Worm (Caenorhabditis elegans) whole organism, mixed stage, embryonic: ENCODE measurements around the gene C35D10.10.

Experiments used
- M03D4.4 ChIP-seq: sonication (generic microtip); optimal IDR thresholded peaks from 2 replicates; lab custom pipeline; 2017; ENCODE audit warnings: mild to moderate bottlenecking, missing genetic modification characterization, missing compliant biosample characterization
- bed-3 ChIP-seq: fragments of 200-800 bp; sonication (Bioruptor generic); optimal IDR thresholded peaks from 3 replicates; lab custom pipeline; 2018; ENCODE audit warnings: mild to moderate bottlenecking, missing genetic modification characterization, moderate library complexity, missing compliant biosample characterization
- blmp-1 ChIP-seq: fragments of 150-350 bp; optimal IDR thresholded peaks from 2 replicates; lab custom pipeline; 2014; ENCODE audit warnings: missing biosample characterization, missing genetic modification characterization
- ceh-39 ChIP-seq: fragments of 150-350 bp; optimal IDR thresholded peaks from 2 replicates; lab custom pipeline; 2014; ENCODE audit warnings: missing biosample characterization, missing genetic modification characterization
- ceh-43 ChIP-seq: fragments of 200-800 bp; sonication (Bioruptor generic); optimal IDR thresholded peaks from 2 replicates; lab custom pipeline; 2018; ENCODE audit warnings: mild to moderate bottlenecking, missing genetic modification characterization, moderate library complexity, missing compliant biosample characterization
- ceh-83 ChIP-seq: fragments of 200-800 bp; sonication (Bioruptor generic); optimal IDR thresholded peaks from 2 replicates; lab custom pipeline; 2018; ENCODE audit warnings: mild to moderate bottlenecking, missing genetic modification characterization, missing compliant biosample characterization
- ces-1 ChIP-seq: fragments of 150-350 bp; optimal IDR thresholded peaks from 2 replicates; lab custom pipeline; 2014; ENCODE audit warnings: missing biosample characterization, missing genetic modification reagents, missing genetic modification characterization
- cnd-1 ChIP-seq: fragments of 200-800 bp; sonication (Bioruptor generic); optimal IDR thresholded peaks from 2 replicates; lab custom pipeline; 2018; ENCODE audit warnings: mild to moderate bottlenecking, missing genetic modification characterization, missing compliant biosample characterization
- drap-1 ChIP-seq: fragments of 200-800 bp; sonication (Bioruptor generic); optimal IDR thresholded peaks from 3 replicates; lab custom pipeline; 2018; ENCODE audit warnings: mild to moderate bottlenecking, missing genetic modification characterization, missing compliant biosample characterization
- elt-1 ChIP-seq: sonication (generic microtip); optimal IDR thresholded peaks from 2 replicates; lab custom pipeline; 2017; ENCODE audit warnings: missing genetic modification characterization, mild to moderate bottlenecking, missing compliant biosample characterization, antibody characterized with exemption, moderate library complexity, borderline replicate concordance; ENCODE audit not compliant: insufficient read depth
- elt-3 ChIP-seq: fragments of 150-350 bp; optimal IDR thresholded peaks from 2 replicates; lab custom pipeline; 2014; ENCODE audit warnings: missing biosample characterization, missing genetic modification characterization
- flh-1 ChIP-seq: fragments of 200-800 bp; sonication (Bioruptor generic); optimal IDR thresholded peaks from 2 replicates; lab custom pipeline; 2018; ENCODE audit warnings: mild to moderate bottlenecking, missing genetic modification characterization, moderate library complexity, missing compliant biosample characterization
- ham-2 ChIP-seq: fragments of 200-800 bp; sonication (Bioruptor generic); optimal IDR thresholded peaks from 2 replicates; lab custom pipeline; 2018; ENCODE audit warnings: mild to moderate bottlenecking, missing genetic modification characterization, missing compliant biosample characterization
- hlh-1 ChIP-seq: fragments of 150-350 bp; optimal IDR thresholded peaks from 2 replicates; lab custom pipeline; 2014; ENCODE audit warnings: missing biosample characterization, missing genetic modification reagents, missing genetic modification characterization
- lin-13 ChIP-seq: fragments of 150-350 bp; optimal IDR thresholded peaks from 2 replicates; lab custom pipeline; 2014; ENCODE audit warnings: missing biosample characterization, missing genetic modification characterization
- lin-32 ChIP-seq: fragments of 200-800 bp; sonication (Bioruptor generic); optimal IDR thresholded peaks from 2 replicates; lab custom pipeline; 2018; ENCODE audit warnings: mild to moderate bottlenecking, missing genetic modification characterization, missing compliant biosample characterization
- lsy-2 ChIP-seq: fragments of 150-350 bp; optimal IDR thresholded peaks from 2 replicates; lab custom pipeline; 2014; ENCODE audit warnings: missing biosample characterization, missing genetic modification characterization
- mab-5 ChIP-seq: fragments of 150-350 bp; optimal IDR thresholded peaks from 2 replicates; lab custom pipeline; 2014; ENCODE audit warnings: missing biosample characterization, missing genetic modification characterization
- mep-1 ChIP-seq: fragments of 150-350 bp; optimal IDR thresholded peaks from 2 replicates; lab custom pipeline; 2017; ENCODE audit warnings: missing biosample characterization, missing genetic modification reagents, missing genetic modification characterization, inconsistent platforms
- mls-2 ChIP-seq: sonication (generic microtip); optimal IDR thresholded peaks from 2 replicates; lab custom pipeline; 2016; ENCODE audit warnings: mild to moderate bottlenecking, missing genetic modification characterization, moderate library complexity, missing compliant biosample characterization
- nhr-12 ChIP-seq: fragments of 150-350 bp; optimal IDR thresholded peaks from 2 replicates; lab custom pipeline; 2014; ENCODE audit warnings: missing biosample characterization, missing genetic modification characterization
- nhr-2 ChIP-seq: fragments of 150-350 bp; optimal IDR thresholded peaks from 2 replicates; lab custom pipeline; 2014; ENCODE audit warnings: missing biosample characterization, missing genetic modification characterization
- nhr-237 ChIP-seq: fragments of 150-350 bp; optimal IDR thresholded peaks from 2 replicates; lab custom pipeline; 2014; ENCODE audit warnings: missing biosample characterization, missing genetic modification characterization
- nhr-28 ChIP-seq: fragments of 150-350 bp; optimal IDR thresholded peaks from 2 replicates; lab custom pipeline; 2014; ENCODE audit warnings: missing biosample characterization, missing genetic modification characterization
- nhr-76 ChIP-seq: sonication (generic microtip); optimal IDR thresholded peaks from 2 replicates; lab custom pipeline; 2017; ENCODE audit warnings: missing biosample characterization, missing genetic modification characterization
- pha-4 ChIP-seq: fragments of 150-350 bp; optimal IDR thresholded peaks from 2 replicates; lab custom pipeline; 2018; ENCODE audit warnings: missing biosample characterization, missing genetic modification reagents, missing genetic modification characterization
- sem-2 ChIP-seq: fragments of 200-800 bp; sonication (Bioruptor generic); optimal IDR thresholded peaks from 2 replicates; lab custom pipeline; 2018; ENCODE audit warnings: mild to moderate bottlenecking, missing genetic modification characterization, missing compliant biosample characterization
- snpc-4 ChIP-seq: fragments of 150-350 bp; optimal IDR thresholded peaks from 2 replicates; lab custom pipeline; 2014; ENCODE audit warnings: missing biosample characterization, missing genetic modification characterization
- sptf-1 ChIP-seq: sonication (generic microtip); optimal IDR thresholded peaks from 2 replicates; lab custom pipeline; 2017; ENCODE audit warnings: mild to moderate bottlenecking, missing genetic modification characterization, moderate library complexity, missing compliant biosample characterization
- tbx-8 ChIP-seq: fragments of 200-800 bp; sonication (Bioruptor generic); optimal IDR thresholded peaks from 2 replicates; lab custom pipeline; 2018; ENCODE audit warnings: mild to moderate bottlenecking, missing genetic modification characterization, moderate library complexity, missing compliant biosample characterization
- unc-120 ChIP-seq: sonication (generic microtip); optimal IDR thresholded peaks from 2 replicates; lab custom pipeline; 2017; ENCODE audit warnings: missing genetic modification characterization, missing compliant biosample characterization; ENCODE audit not compliant: poor library complexity, severe bottlenecking
- unc-39 ChIP-seq: fragments of 150-350 bp; optimal IDR thresholded peaks from 2 replicates; lab custom pipeline; 2014; ENCODE audit warnings: missing biosample characterization, missing genetic modification characterization
- unc-62 ChIP-seq: fragments of 150-350 bp; optimal IDR thresholded peaks from 2 replicates; lab custom pipeline; 2014; ENCODE audit warnings: missing biosample characterization, missing genetic modification reagents, missing genetic modification characterization
- zip-8 ChIP-seq: fragments of 150-350 bp; optimal IDR thresholded peaks from 2 replicates; lab custom pipeline; 2014; ENCODE audit warnings: missing biosample characterization, missing genetic modification characterization
- ztf-11 ChIP-seq: fragments of 150-350 bp; optimal IDR thresholded peaks from 2 replicates; lab custom pipeline; 2014; ENCODE audit warnings: missing biosample characterization, missing genetic modification characterization

The C35D10.10 gene

ce11 chrIII:4854918-4855317 is 6.7 kb downstream of the C35D10.10 start, which contains the start of gene C35D10.8:
Gene C35D10.8 (plus strand): TSS chrIII:4855218.
- TF ChIP-seq blmp-1 (tag; lab: Kevin White, UChicago) (no peak), nhr-237 (no peak), unc-120 (tag; lab: Kevin White, UChicago) (no peak), ztf-11 (tag; lab: Kevin White, UChicago) (no peak), ces-1 (GFP tag; lab: Kevin White, UChicago) (no peak), sptf-1 (tag; lab: Kevin White, UChicago) (no peak), snpc-4 (tag; lab: Kevin White, UChicago) (no peak), ceh-39 (tag; lab: Kevin White, UChicago) (no peak), lin-32 (no peak), sem-2 (GFP tag; lab: Kevin White, UChicago) (no peak), drap-1 (GFP tag; lab: Kevin White, UChicago) (no peak), nhr-76 (tag; lab: Kevin White, UChicago) (no peak), mls-2 (no peak), lin-13 (tag; lab: Kevin White, UChicago) (no peak), ceh-83 (no peak), nhr-28 (tag; lab: Kevin White, UChicago) (no peak), ham-2 (no peak), elt-3 (tag; lab: Kevin White, UChicago) (no peak), hlh-1 (tag; lab: Kevin White, UChicago) (no peak)

ce11 chrIII:4852025-4852424 is 9.6 kb downstream of the C35D10.10 start, which contains the start of gene ced-4:
Gene ced-4 (plus strand): TSS chrIII:4852325.
- no peak for TF ChIP-seq lsy-2
- no peak for TF ChIP-seq lin-13 (tag; lab: Kevin White, UChicago)
- TF ChIP-seq, all 35 proteins: peak for 0

ce11 chrIII:4850139-4850538 is 11.5 kb downstream of the C35D10.10 start, which contains the start of gene F26A1.1:
Gene F26A1.1 (plus strand): TSS chrIII:4850507.
- no peak for TF ChIP-seq nhr-12
- TF ChIP-seq mep-1 (tag; lab: Kevin White, UChicago) = peak; percentile 23
- no peak for TF ChIP-seq drap-1 (GFP tag; lab: Kevin White, UChicago)
- no peak for TF ChIP-seq elt-3 (tag; lab: Kevin White, UChicago)
- no peak for TF ChIP-seq hlh-1 (tag; lab: Kevin White, UChicago)
- TF ChIP-seq unc-62 (GFP tag; lab: Kevin White, UChicago) = no peak
- TF ChIP-seq sem-2 (GFP tag; lab: Kevin White, UChicago) = no peak
- no peak for TF ChIP-seq sptf-1 (tag; lab: Kevin White, UChicago)
- no peak for TF ChIP-seq tbx-8
- no peak for TF ChIP-seq unc-39 (tag; lab: Kevin White, UChicago)
- TF ChIP-seq nhr-237 = peak; percentile 19
- TF ChIP-seq zip-8 = no peak
- no peak for TF ChIP-seq mls-2
- no peak for TF ChIP-seq lin-13 (tag; lab: Kevin White, UChicago)
- no peak for TF ChIP-seq elt-1
- no peak for TF ChIP-seq ceh-39 (tag; lab: Kevin White, UChicago)
- TF ChIP-seq ceh-43 (GFP tag; lab: Kevin White, UChicago) = no peak
- peak; percentile 41 for TF ChIP-seq pha-4 (tag; lab: Kevin White, UChicago)
- TF ChIP-seq lsy-2 = peak; percentile 52
- TF ChIP-seq nhr-28 (tag; lab: Kevin White, UChicago) = no peak
- no peak for TF ChIP-seq blmp-1 (tag; lab: Kevin White, UChicago)
- no peak for TF ChIP-seq ztf-11 (tag; lab: Kevin White, UChicago)
- TF ChIP-seq unc-120 (tag; lab: Kevin White, UChicago) = no peak
- TF ChIP-seq bed-3 (GFP tag; lab: Kevin White, UChicago) = no peak
- TF ChIP-seq mab-5 (tag; lab: Kevin White, UChicago) = no peak
- no peak for TF ChIP-seq nhr-76 (tag; lab: Kevin White, UChicago)
- TF ChIP-seq cnd-1 = no peak
- TF ChIP-seq ces-1 (GFP tag; lab: Kevin White, UChicago) = peak; percentile 5
- TF ChIP-seq flh-1 (GFP tag; lab: Kevin White, UChicago) = no peak
- TF ChIP-seq snpc-4 (tag; lab: Kevin White, UChicago) = no peak
- no peak for TF ChIP-seq nhr-2 (tag; lab: Kevin White, UChicago)
- TF ChIP-seq ceh-83 = no peak
- TF ChIP-seq lin-32 = no peak
- TF ChIP-seq M03D4.4 (tag; lab: Kevin White, UChicago) = no peak
- TF ChIP-seq ham-2 = no peak
